Fruit fly (Drosophila melanogaster) whole organism, embryonic: ENCODE results near the gene CG7298.

Experiments
- Aef1 ChIP-seq: fragments of 200-800 bp; sonication (Bioruptor generic); IDR thresholded peaks from 3 replicates; pipeline ENCODE4 v1.3.6; 2022; ENCODE audit warnings: missing biosample characterization, missing genetic modification characterization
- Atf6 ChIP-seq: fragments of 200-800 bp; sonication (Bioruptor generic); IDR thresholded peaks from 2 replicates; pipeline ENCODE4 v1.3.6; 2022; ENCODE audit warnings: missing biosample characterization, missing genetic modification characterization
- CG10431 ChIP-seq: fragments of 200-800 bp; sonication (Bioruptor generic); optimal IDR thresholded peaks from 3 replicates; lab custom pipeline; 2018; ENCODE audit warnings: missing biosample characterization, mild to moderate bottlenecking, missing genetic modification characterization
- CG11696 ChIP-seq: fragments of 200-800 bp; sonication (Bioruptor generic); IDR thresholded peaks from 2 replicates; pipeline ENCODE4 v1.3.6; 2022; ENCODE audit warnings: missing biosample characterization, missing genetic modification characterization
- CG12104 ChIP-seq: fragments of 200-800 bp; sonication (Bioruptor generic); optimal IDR thresholded peaks from 3 replicates; lab custom pipeline; 2016; ENCODE audit warnings: missing biosample characterization, missing genetic modification characterization
- CG1602 ChIP-seq: fragments of 200-800 bp; sonication (Bioruptor generic); optimal IDR thresholded peaks from 3 replicates; lab custom pipeline; 2016; ENCODE audit warnings: missing biosample characterization, missing genetic modification characterization
- CG17186 ChIP-seq: fragments of 200-800 bp; sonication (Bioruptor generic); optimal IDR thresholded peaks from 3 replicates; lab custom pipeline; 2017; ENCODE audit warnings: missing biosample characterization, missing genetic modification reagents, missing genetic modification characterization
- CG2202 ChIP-seq: fragments of 200-800 bp; sonication (Bioruptor generic); optimal IDR thresholded peaks from 2 replicates; lab custom pipeline; 2018; ENCODE audit warnings: missing biosample characterization, mild to moderate bottlenecking, missing genetic modification characterization
- CG2712 ChIP-seq: fragments of 200-800 bp; optimal IDR thresholded peaks from 3 replicates; lab custom pipeline; 2019; ENCODE audit warnings: missing biosample characterization, mild to moderate bottlenecking, missing genetic modification characterization, moderate library complexity
- CG30403 ChIP-seq: fragments of 200-800 bp; sonication (Bioruptor generic); optimal IDR thresholded peaks from 3 replicates; lab custom pipeline; 2016; ENCODE audit warnings: missing biosample characterization, missing genetic modification characterization
- CG3838 ChIP-seq: fragments of 200-800 bp; sonication (Bioruptor generic); optimal IDR thresholded peaks from 3 replicates; lab custom pipeline; 2016; ENCODE audit warnings: missing biosample characterization, missing genetic modification characterization
- CG3995 ChIP-seq: fragments of 200-800 bp; sonication (Bioruptor generic); optimal IDR thresholded peaks from 3 replicates; lab custom pipeline; 2016; ENCODE audit warnings: missing biosample characterization, missing genetic modification characterization
- CG4282 ChIP-seq: fragments of 200-800 bp; sonication (Bioruptor generic); optimal IDR thresholded peaks from 2 replicates; lab custom pipeline; 2016; ENCODE audit warnings: missing biosample characterization, missing genetic modification characterization
- CG4424 ChIP-seq: fragments of 200-800 bp; sonication (Bioruptor generic); optimal IDR thresholded peaks from 3 replicates; lab custom pipeline; 2016; ENCODE audit warnings: missing biosample characterization, missing genetic modification characterization
- CG4730 ChIP-seq: fragments of 200-800 bp; sonication (Bioruptor generic); IDR thresholded peaks from 2 replicates; pipeline ENCODE4 v1.3.6; 2022; ENCODE audit warnings: missing biosample characterization, missing genetic modification characterization
- CG7745 ChIP-seq: fragments of 200-800 bp; sonication (Bioruptor generic); optimal IDR thresholded peaks from 2 replicates; lab custom pipeline; 2018; ENCODE audit warnings: missing biosample characterization, mild to moderate bottlenecking, missing genetic modification characterization, moderate library complexity
- CG8478 ChIP-seq: fragments of >200 bp; optimal IDR thresholded peaks from 2 replicates; lab custom pipeline; 2018
- CG9215 ChIP-seq: fragments of 200-800 bp; sonication (Bioruptor generic); IDR thresholded peaks from 2 replicates; pipeline ENCODE4 v1.3.6; 2022; ENCODE audit warnings: missing biosample characterization, missing genetic modification characterization
- Camta ChIP-seq: fragments of 200-800 bp; sonication (Bioruptor generic); optimal IDR thresholded peaks from 2 replicates; lab custom pipeline; 2016; ENCODE audit warnings: missing biosample characterization, missing genetic modification characterization
- D ChIP-seq, 2 experiments: fragments of 200-800 bp in 1 of 2; fragments of >200 bp in 1 of 2; sonication (Bioruptor generic) in 1 of 2; optimal IDR thresholded peaks; 2 replicates in 1 of 2; 3 replicates in 1 of 2; lab custom pipeline; 2017; ENCODE audit warnings: mild to moderate bottlenecking in 1 of 2, missing biosample characterization in 1 of 2, missing genetic modification characterization in 1 of 2, missing genetic modification reagents in 1 of 2
- Dll ChIP-seq: fragments of 200-800 bp; sonication (Bioruptor generic); IDR thresholded peaks from 4 replicates; pipeline ENCODE4 v1.3.6; 2022; ENCODE audit warnings: missing biosample characterization, missing genetic modification characterization; ENCODE audit not compliant: partially characterized antibody
- Eip74EF ChIP-seq, 2 experiments: fragments of 200-800 bp in 1 of 2; fragments of >200 bp in 1 of 2; sonication (Bioruptor generic) in 1 of 2; optimal IDR thresholded peaks; 2 replicates each; lab custom pipeline; 2017 to 2019; ENCODE audit warnings: missing biosample characterization in 2 of 2, missing genetic modification characterization in 2 of 2, mild to moderate bottlenecking in 1 of 2, moderate library complexity in 1 of 2
- Elba2 ChIP-seq: fragments of 200-800 bp; sonication (Bioruptor generic); optimal IDR thresholded peaks from 3 replicates; lab custom pipeline; 2016; ENCODE audit warnings: missing biosample characterization, missing genetic modification characterization
- Gsc ChIP-seq: fragments of 200-800 bp; sonication (Bioruptor generic); IDR thresholded peaks from 2 replicates; pipeline ENCODE4 v1.3.6; 2022; ENCODE audit warnings: missing biosample characterization, missing genetic modification characterization
- H15 ChIP-seq: fragments of 200-800 bp; sonication (Bioruptor generic); IDR thresholded peaks from 3 replicates; pipeline ENCODE4 v1.3.6; 2022; ENCODE audit warnings: missing biosample characterization, missing genetic modification characterization
- HmgZ ChIP-seq: fragments of 200-800 bp; sonication (Bioruptor generic); optimal IDR thresholded peaks from 2 replicates; lab custom pipeline; 2018; ENCODE audit warnings: missing biosample characterization, mild to moderate bottlenecking, missing genetic modification characterization
- Hmr ChIP-seq: fragments of 200-800 bp; sonication (Bioruptor generic); optimal IDR thresholded peaks from 3 replicates; lab custom pipeline; 2017; ENCODE audit warnings: mild to moderate bottlenecking, missing biosample characterization, missing genetic modification reagents, missing genetic modification characterization
- MESR4 ChIP-seq: fragments of 200-800 bp; sonication (Bioruptor generic); optimal IDR thresholded peaks from 2 replicates; lab custom pipeline; 2018; ENCODE audit warnings: missing biosample characterization, mild to moderate bottlenecking, missing genetic modification characterization, moderate library complexity
- Med ChIP-seq: fragments of 200-800 bp; sonication (Bioruptor generic); peaks from one replicate; lab custom pipeline; 2016; ENCODE audit warnings: missing biosample characterization, missing genetic modification characterization, mild to moderate bottlenecking, inconsistent platforms, moderate library complexity
- Rfx ChIP-seq: fragments of 200-800 bp; sonication (Bioruptor generic); IDR thresholded peaks from 2 replicates; pipeline ENCODE4 v1.3.6; 2022; ENCODE audit warnings: missing biosample characterization, missing genetic modification characterization
- Tbp ChIP-seq: fragments of >200 bp; optimal IDR thresholded peaks from 2 replicates; lab custom pipeline; 2018; ENCODE audit warnings: missing biosample characterization, missing genetic modification characterization
- amos ChIP-seq: fragments of 200-800 bp; sonication (Bioruptor generic); IDR thresholded peaks from 2 replicates; pipeline ENCODE4 v1.3.6; 2022; ENCODE audit warnings: missing biosample characterization, missing genetic modification characterization; ENCODE audit not compliant: partially characterized antibody
- bcd ChIP-seq: fragments of 200-800 bp; sonication (Bioruptor generic); optimal IDR thresholded peaks from 2 replicates; lab custom pipeline; 2017; ENCODE audit warnings: missing biosample characterization, mild to moderate bottlenecking, missing genetic modification characterization
- bigmax ChIP-seq: fragments of 200-800 bp; sonication (Bioruptor generic); optimal IDR thresholded peaks from 2 replicates; lab custom pipeline; 2018; ENCODE audit warnings: missing biosample characterization, mild to moderate bottlenecking, missing genetic modification characterization
- cato ChIP-seq: fragments of 200-800 bp; sonication (Bioruptor generic); optimal IDR thresholded peaks from 2 replicates; lab custom pipeline; 2016; ENCODE audit warnings: missing biosample characterization, missing genetic modification characterization, borderline replicate concordance
- dpn ChIP-seq, 2 experiments: fragments of 200-800 bp; sonication (Bioruptor generic); optimal IDR thresholded peaks; 3 replicates each; lab custom pipeline; 2016; ENCODE audit warnings: missing biosample characterization in 2 of 2, missing genetic modification characterization in 2 of 2
- eyg ChIP-seq: fragments of 200-800 bp; sonication (Bioruptor generic); optimal IDR thresholded peaks from 3 replicates; lab custom pipeline; 2016; ENCODE audit warnings: missing biosample characterization, missing genetic modification characterization
- fd96Cb ChIP-seq: fragments of 200-800 bp; sonication (Bioruptor generic); optimal IDR thresholded peaks from 2 replicates; lab custom pipeline; 2018; ENCODE audit warnings: missing biosample characterization, mild to moderate bottlenecking, missing genetic modification characterization, moderate library complexity
- ftz-f1 ChIP-seq: fragments of 200-800 bp; sonication (Bioruptor generic); optimal IDR thresholded peaks from 2 replicates; lab custom pipeline; 2016; ENCODE audit warnings: missing biosample characterization, missing genetic modification characterization
- gce ChIP-seq: fragments of 200-800 bp; sonication (Bioruptor generic); IDR thresholded peaks from 3 replicates; pipeline ENCODE4 v1.3.6; 2022; ENCODE audit warnings: missing biosample characterization, missing genetic modification characterization
- gem ChIP-seq: fragments of 200-800 bp; sonication (Bioruptor generic); optimal IDR thresholded peaks from 2 replicates; lab custom pipeline; 2019; ENCODE audit warnings: missing biosample characterization, mild to moderate bottlenecking, missing genetic modification characterization, moderate library complexity
- kay ChIP-seq: fragments of 200-800 bp; sonication (Bioruptor generic); optimal IDR thresholded peaks from 2 replicates; lab custom pipeline; 2016; ENCODE audit warnings: missing biosample characterization, missing genetic modification characterization
- lbe ChIP-seq: fragments of 200-800 bp; sonication (Bioruptor generic); optimal IDR thresholded peaks from 2 replicates; lab custom pipeline; 2016; ENCODE audit warnings: missing biosample characterization, mild to moderate bottlenecking, missing genetic modification characterization
- lov ChIP-seq, 2 experiments: fragments of 200-800 bp in 1 of 2; fragments of >200 bp in 1 of 2; sonication (Bioruptor generic) in 1 of 2; IDR thresholded peaks in 1 of 2; optimal IDR thresholded peaks in 1 of 2; 2 replicates in 1 of 2; 3 replicates in 1 of 2; pipeline versions ENCODE4 v1.3.6 to Lab custom; 2017 to 2022; ENCODE audit warnings: missing biosample characterization in 1 of 2, missing genetic modification characterization in 1 of 2
- nerfin-1 ChIP-seq: fragments of 200-800 bp; sonication (Bioruptor generic); optimal IDR thresholded peaks from 3 replicates; lab custom pipeline; 2019; ENCODE audit warnings: missing biosample characterization, mild to moderate bottlenecking, missing genetic modification characterization, moderate library complexity
- peb ChIP-seq: fragments of 200-800 bp; sonication (Bioruptor generic); IDR thresholded peaks from 2 replicates; pipeline ENCODE4 v1.3.6; 2022; ENCODE audit warnings: missing biosample characterization, missing genetic modification characterization
- pho ChIP-seq: fragments of 200-800 bp; sonication (Bioruptor generic); optimal IDR thresholded peaks from 2 replicates; lab custom pipeline; 2016; ENCODE audit warnings: missing biosample characterization, missing genetic modification characterization
- stwl ChIP-seq: fragments of 200-800 bp; sonication (Bioruptor generic); optimal IDR thresholded peaks from 3 replicates; lab custom pipeline; 2018; ENCODE audit warnings: missing biosample characterization, mild to moderate bottlenecking, missing genetic modification characterization, moderate library complexity
- tio ChIP-seq: fragments of 200-800 bp; sonication (Bioruptor generic); optimal IDR thresholded peaks from 2 replicates; lab custom pipeline; 2017; ENCODE audit warnings: missing biosample characterization, missing genetic modification characterization, inconsistent platforms
- tx ChIP-seq: fragments of 200-800 bp; sonication (Bioruptor generic); optimal IDR thresholded peaks from 2 replicates; lab custom pipeline; 2016; ENCODE audit warnings: missing biosample characterization, missing genetic modification characterization

CG7298 gene

DNA sequence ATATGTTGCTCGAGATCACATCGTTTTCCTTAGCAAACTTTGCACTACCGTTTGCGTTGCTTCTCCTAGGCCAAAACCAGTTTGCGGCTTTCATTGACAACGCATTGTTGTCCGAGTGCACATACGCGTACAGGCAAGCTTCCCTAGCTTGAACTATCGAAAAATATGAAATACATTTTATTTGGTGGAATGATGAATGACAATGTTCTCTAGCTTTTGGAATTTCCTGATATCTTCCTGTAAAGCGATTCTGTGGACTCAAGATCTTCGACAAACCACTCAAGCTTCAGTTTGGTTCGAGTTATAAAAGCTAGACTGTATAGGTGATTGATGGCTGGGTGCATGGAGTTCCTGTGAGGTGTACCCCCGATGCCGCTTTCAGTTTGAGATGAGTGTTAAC, 7.6 kb downstream of the CG7298 start (continued):
- TF ChIP-seq CG30403 (GFP tag; lab: Kevin White, UChicago): peak; percentile 46
- no peak for TF ChIP-seq pho (GFP tag; lab: Kevin White, UChicago)
- no peak for TF ChIP-seq amos (GFP tag; lab: Robert Waterston, UW)
- peak; percentile 75 for TF ChIP-seq gem (tag; lab: Kevin White, UChicago)
- no peak for TF ChIP-seq stwl (tag; lab: Kevin White, UChicago)
- peak; percentile 37 for TF ChIP-seq Camta (GFP tag; lab: Kevin White, UChicago)
- no peak for TF ChIP-seq Dll
- no peak for TF ChIP-seq cato (GFP tag; lab: Kevin White, UChicago)
- peak; percentile 49; the same call in 1 of the 2 replicates for TF ChIP-seq peb (GFP tag; lab: Robert Waterston, UW)
- peak; percentile 59 to 60 for TF ChIP-seq dpn (GFP tag; optimal IDR thresholded peaks at IDR 0.05; lab: Kevin White, UChicago)
- TF ChIP-seq Aef1 (GFP tag; lab: Robert Waterston, UW): peak; percentile 39; the same call in 2 of the 3 replicates
- peak in 1 of 2 experiments; percentile 51 for TF ChIP-seq Eip74EF (GFP tag; optimal IDR thresholded peaks at IDR 0.05; lab: Kevin White, UChicago)
- no peak for TF ChIP-seq lov (optimal IDR thresholded peaks at IDR 0.05; lab: Kevin White, UChicago)
- TF ChIP-seq lov (GFP tag; IDR thresholded peaks at IDR 0.05; lab: Robert Waterston, UW): no peak
- TF ChIP-seq Elba2: no peak
- TF ChIP-seq CG17186 (GFP tag; lab: Kevin White, UChicago): no peak
- peak; percentile 62 for TF ChIP-seq CG1602
- no peak for TF ChIP-seq CG12104
- peak; percentile 16; the same call in 1 of the 2 replicates for TF ChIP-seq Atf6 (GFP tag; lab: Robert Waterston, UW)
- TF ChIP-seq nerfin-1 (tag; lab: Kevin White, UChicago): no peak
- TF ChIP-seq HmgZ (tag; lab: Kevin White, UChicago): no peak
- no peak for TF ChIP-seq CG3838
- TF ChIP-seq CG2202 (tag; lab: Kevin White, UChicago): no peak
- no peak for TF ChIP-seq bigmax (GFP tag; lab: Kevin White, UChicago)
- peak; percentile 56; the same call in 1 of the 2 replicates for TF ChIP-seq Rfx (GFP tag; lab: Robert Waterston, UW)
- TF ChIP-seq CG8478 (lab: Kevin White, UChicago): no peak
- TF ChIP-seq CG7745 (tag; lab: Kevin White, UChicago): no peak
- peak; percentile 23; the same call in 1 of the 2 replicates for TF ChIP-seq Gsc
- TF ChIP-seq ftz-f1: no peak
- TF ChIP-seq CG3995 (GFP tag; lab: Kevin White, UChicago): no peak
- TF ChIP-seq eyg: no peak
- 0 out of 3 replicates have a peak, but pooled peaks have one; percentile 49 for TF ChIP-seq gce (GFP tag; lab: Robert Waterston, UW)
- no peak for TF ChIP-seq lbe
- TF ChIP-seq CG4424 (GFP tag; lab: Kevin White, UChicago): peak; percentile 66
- no peak for TF ChIP-seq CG10431 (GFP tag; lab: Kevin White, UChicago)
- TF ChIP-seq fd96Cb (tag; lab: Kevin White, UChicago): peak; percentile 69
- TF ChIP-seq Tbp: no peak
- TF ChIP-seq MESR4: no peak
- peak; percentile 87 for TF ChIP-seq Med (GFP tag; lab: Kevin White, UChicago)
- peak; percentile 6 for TF ChIP-seq kay (GFP tag; lab: Kevin White, UChicago)
- TF ChIP-seq CG2712 (tag; lab: Kevin White, UChicago): peak; percentile 81
- TF ChIP-seq CG4730: peak; percentile 55; the same call in 1 of the 2 replicates
- 0 out of 2 replicates have a peak, but pooled peaks have one; percentile 44 for TF ChIP-seq CG11696 (GFP tag; lab: Robert Waterston, UW)
- no peak for TF ChIP-seq Hmr (GFP tag; lab: Kevin White, UChicago)
- TF ChIP-seq H15 (GFP tag; lab: Robert Waterston, UW): peak; percentile 73; the same call in 2 of the 3 replicates
- no peak for TF ChIP-seq D (optimal IDR thresholded peaks at IDR 0.05; lab: Kevin White, UChicago)
- TF ChIP-seq D (GFP tag; optimal IDR thresholded peaks at IDR 0.05; lab: Kevin White, UChicago): peak; percentile 69
- TF ChIP-seq tio: peak; percentile 2
- TF ChIP-seq tx: no peak
- TF ChIP-seq bcd (GFP tag; lab: Kevin White, UChicago): peak; percentile 38
- no peak for TF ChIP-seq CG4282 (GFP tag; lab: Kevin White, UChicago)
- TF ChIP-seq CG9215 (GFP tag; lab: Robert Waterston, UW): no peak
